Fruit fly (Drosophila melanogaster) whole organism, embryonic: Measurements from ENCODE around the gene CG13634.

ENCODE experiments used
- Adf1 ChIP-seq: fragments of 200-800 bp; sonication (Bioruptor generic); IDR thresholded peaks from 2 replicates; pipeline ENCODE4 v1.3.6; 2022; ENCODE audit warnings: missing biosample characterization, missing genetic modification characterization
- Asciz ChIP-seq: fragments of 200-800 bp; sonication (Bioruptor generic); optimal IDR thresholded peaks from 2 replicates; lab custom pipeline; 2017; ENCODE audit warnings: missing biosample characterization, mild to moderate bottlenecking, missing genetic modification characterization, missing genetic modification reagents
- C15 ChIP-seq: fragments of 200-800 bp; sonication (Bioruptor generic); IDR thresholded peaks from 3 replicates; pipeline ENCODE4 v1.3.6; 2022; ENCODE audit warnings: missing biosample characterization, missing genetic modification characterization
- CG10209 ChIP-seq: fragments of 200-800 bp; sonication (Bioruptor generic); optimal IDR thresholded peaks from 3 replicates; lab custom pipeline; 2017; ENCODE audit warnings: missing biosample characterization, mild to moderate bottlenecking, missing genetic modification characterization, missing genetic modification reagents
- CG10431 ChIP-seq: fragments of 200-800 bp; sonication (Bioruptor generic); optimal IDR thresholded peaks from 3 replicates; lab custom pipeline; 2018; ENCODE audit warnings: missing biosample characterization, mild to moderate bottlenecking, missing genetic modification characterization
- CG11560 ChIP-seq: fragments of 200-800 bp; sonication (Bioruptor generic); IDR thresholded peaks from 3 replicates; pipeline ENCODE4 v1.3.6; 2022; ENCODE audit warnings: missing biosample characterization, missing genetic modification characterization
- CG12659 ChIP-seq: fragments of 200-800 bp; sonication (Bioruptor generic); optimal IDR thresholded peaks from 3 replicates; lab custom pipeline; 2017; ENCODE audit warnings: mild to moderate bottlenecking, missing biosample characterization, missing genetic modification reagents, missing genetic modification characterization
- CG14014 ChIP-seq: fragments of 200-800 bp; sonication (Bioruptor generic); IDR thresholded peaks from 2 replicates; pipeline ENCODE4 v1.3.6; 2022; ENCODE audit warnings: missing biosample characterization, missing genetic modification characterization
- CG15514 ChIP-seq: fragments of 200-800 bp; sonication (Bioruptor generic); optimal IDR thresholded peaks from 3 replicates; lab custom pipeline; 2017; ENCODE audit warnings: missing biosample characterization, missing genetic modification characterization, mild to moderate bottlenecking, moderate library complexity, missing genetic modification reagents
- CG16815 ChIP-seq: fragments of 200-800 bp; sonication (Bioruptor generic); optimal IDR thresholded peaks from 3 replicates; lab custom pipeline; 2017; ENCODE audit warnings: missing biosample characterization, mild to moderate bottlenecking, missing genetic modification characterization
- CG17912 ChIP-seq: fragments of 200-800 bp; sonication (Bioruptor generic); optimal IDR thresholded peaks from 2 replicates; lab custom pipeline; 2018; ENCODE audit warnings: missing biosample characterization, mild to moderate bottlenecking, missing genetic modification characterization
- CG2712 ChIP-seq: fragments of 200-800 bp; optimal IDR thresholded peaks from 3 replicates; lab custom pipeline; 2019; ENCODE audit warnings: missing biosample characterization, mild to moderate bottlenecking, missing genetic modification characterization, moderate library complexity
- CG2875 ChIP-seq: fragments of 200-800 bp; sonication (Bioruptor generic); optimal IDR thresholded peaks from 2 replicates; lab custom pipeline; 2017; ENCODE audit warnings: missing biosample characterization, mild to moderate bottlenecking, missing genetic modification characterization, missing genetic modification reagents
- CG31365 ChIP-seq: fragments of 200-800 bp; sonication (Bioruptor generic); optimal IDR thresholded peaks from 2 replicates; lab custom pipeline; 2018; ENCODE audit warnings: missing biosample characterization, mild to moderate bottlenecking, missing genetic modification characterization
- CG32772 ChIP-seq: fragments of 200-800 bp; sonication (Bioruptor generic); IDR thresholded peaks from 2 replicates; pipeline ENCODE4 v1.3.6; 2022; ENCODE audit warnings: missing biosample characterization, missing genetic modification characterization
- CG3407 ChIP-seq: fragments of 200-800 bp; sonication (Bioruptor generic); optimal IDR thresholded peaks from 2 replicates; lab custom pipeline; 2018; ENCODE audit warnings: missing biosample characterization, mild to moderate bottlenecking, missing genetic modification characterization
- CG4282 ChIP-seq: fragments of 200-800 bp; sonication (Bioruptor generic); optimal IDR thresholded peaks from 2 replicates; lab custom pipeline; 2016; ENCODE audit warnings: missing biosample characterization, missing genetic modification characterization
- CG4730 ChIP-seq: fragments of 200-800 bp; sonication (Bioruptor generic); IDR thresholded peaks from 2 replicates; pipeline ENCODE4 v1.3.6; 2022; ENCODE audit warnings: missing biosample characterization, missing genetic modification characterization
- CG8388 ChIP-seq: fragments of 200-800 bp; sonication (Bioruptor generic); optimal IDR thresholded peaks from 2 replicates; lab custom pipeline; 2019; ENCODE audit warnings: missing biosample characterization, mild to moderate bottlenecking, missing genetic modification characterization, moderate library complexity
- CoRest ChIP-seq: fragments of 200-800 bp; sonication (Bioruptor generic); optimal IDR thresholded peaks from 3 replicates; lab custom pipeline; 2018; ENCODE audit warnings: missing biosample characterization, mild to moderate bottlenecking, missing genetic modification characterization, moderate library complexity
- Dref ChIP-seq: fragments of 200-800 bp; sonication (Bioruptor generic); IDR thresholded peaks from 2 replicates; pipeline ENCODE4 v1.3.6; 2022; ENCODE audit warnings: missing biosample characterization, missing genetic modification characterization
- Eip74EF ChIP-seq, 2 experiments: fragments of 200-800 bp in 1 of 2; fragments of >200 bp in 1 of 2; sonication (Bioruptor generic) in 1 of 2; optimal IDR thresholded peaks; 2 replicates each; lab custom pipeline; 2017 to 2019; ENCODE audit warnings: missing biosample characterization in 2 of 2, missing genetic modification characterization in 2 of 2, mild to moderate bottlenecking in 1 of 2, moderate library complexity in 1 of 2
- Ets65A ChIP-seq: fragments of 200-800 bp; sonication (Bioruptor generic); peaks from one replicate; lab custom pipeline; 2016; ENCODE audit warnings: missing biosample characterization, missing genetic modification characterization
- GATAe ChIP-seq: fragments of 200-800 bp; sonication (Bioruptor generic); conservative IDR thresholded peaks from 2 replicates; pipeline ENCODE4 v1.3.6; 2022; ENCODE audit warnings: missing biosample characterization, missing genetic modification characterization
- H15 ChIP-seq: fragments of 200-800 bp; sonication (Bioruptor generic); IDR thresholded peaks from 3 replicates; pipeline ENCODE4 v1.3.6; 2022; ENCODE audit warnings: missing biosample characterization, missing genetic modification characterization
- HLH3B ChIP-seq: fragments of 200-800 bp; sonication (Bioruptor generic); IDR thresholded peaks from 2 replicates; pipeline ENCODE4 v1.3.6; 2022; ENCODE audit warnings: missing biosample characterization, missing genetic modification characterization
- Max ChIP-seq: fragments of 200-800 bp; sonication (Bioruptor generic); optimal IDR thresholded peaks from 2 replicates; lab custom pipeline; 2016; ENCODE audit warnings: missing biosample characterization, mild to moderate bottlenecking, missing genetic modification characterization
- NfI ChIP-seq: fragments of 200-800 bp; sonication (Bioruptor generic); optimal IDR thresholded peaks from 3 replicates; lab custom pipeline; 2018; ENCODE audit warnings: missing biosample characterization, mild to moderate bottlenecking, missing genetic modification characterization, moderate library complexity
- Side ChIP-seq: fragments of 200-800 bp; sonication (Bioruptor generic); optimal IDR thresholded peaks from 2 replicates; lab custom pipeline; 2016; ENCODE audit warnings: missing biosample characterization, missing genetic modification characterization
- Ssrp ChIP-seq: fragments of 200-800 bp; sonication (Bioruptor generic); optimal IDR thresholded peaks from 2 replicates; lab custom pipeline; 2018; ENCODE audit warnings: missing biosample characterization, mild to moderate bottlenecking, missing genetic modification characterization, moderate library complexity
- Usf ChIP-seq: fragments of 200-800 bp; sonication (Bioruptor generic); optimal IDR thresholded peaks from 2 replicates; lab custom pipeline; 2017; ENCODE audit warnings: missing genotype, missing biosample characterization, missing genetic modification characterization
- ap ChIP-seq: fragments of 200-800 bp; sonication (Bioruptor generic); IDR thresholded peaks from 2 replicates; pipeline ENCODE4 v1.3.6; 2022; ENCODE audit warnings: missing biosample characterization, missing genetic modification characterization
- bbx ChIP-seq: fragments of 200-800 bp; sonication (Bioruptor generic); IDR thresholded peaks from 2 replicates; pipeline ENCODE4 v1.3.6; 2022; ENCODE audit warnings: missing biosample characterization, missing genetic modification characterization; ENCODE audit not compliant: partially characterized antibody
- cas ChIP-seq: fragments of 200-800 bp; sonication (Bioruptor generic); IDR thresholded peaks from 2 replicates; pipeline ENCODE4 v1.3.6; 2022; ENCODE audit warnings: missing biosample characterization, missing genetic modification characterization
- chn ChIP-seq: fragments of 200-800 bp; sonication (Bioruptor generic); optimal IDR thresholded peaks from 2 replicates; lab custom pipeline; 2016; ENCODE audit warnings: missing biosample characterization, missing genetic modification characterization
- disco-r ChIP-seq: fragments of 200-800 bp; sonication (Bioruptor generic); optimal IDR thresholded peaks from 2 replicates; lab custom pipeline; 2016; ENCODE audit warnings: missing biosample characterization, missing genetic modification characterization
- dmrt99B ChIP-seq: fragments of 200-800 bp; sonication (Bioruptor generic); optimal IDR thresholded peaks from 2 replicates; lab custom pipeline; 2018; ENCODE audit warnings: missing biosample characterization, mild to moderate bottlenecking, missing genetic modification characterization, moderate library complexity
- pita ChIP-seq: fragments of 200-800 bp; sonication (Bioruptor generic); optimal IDR thresholded peaks from 2 replicates; lab custom pipeline; 2017; ENCODE audit warnings: missing biosample characterization, mild to moderate bottlenecking, missing genetic modification characterization
- pnt ChIP-seq: fragments of 200-800 bp; sonication (Bioruptor generic); optimal IDR thresholded peaks from 3 replicates; lab custom pipeline; 2016; ENCODE audit warnings: missing biosample characterization, missing genetic modification characterization
- pzg ChIP-seq: fragments of 200-800 bp; sonication (Bioruptor generic); optimal IDR thresholded peaks from 3 replicates; lab custom pipeline; 2018; ENCODE audit warnings: missing biosample characterization, mild to moderate bottlenecking, missing genetic modification characterization, moderate library complexity
- row ChIP-seq: fragments of 200-800 bp; sonication (Bioruptor generic); IDR thresholded peaks from 3 replicates; pipeline ENCODE4 v1.3.6; 2022; ENCODE audit warnings: missing biosample characterization, missing genetic modification characterization
- scrt ChIP-seq: fragments of 200-800 bp; sonication (Bioruptor generic); optimal IDR thresholded peaks from 2 replicates; lab custom pipeline; 2018; ENCODE audit warnings: missing biosample characterization, mild to moderate bottlenecking, missing genetic modification characterization, moderate library complexity
- sens ChIP-seq: fragments of 200-800 bp; sonication (Bioruptor generic); peaks from one replicate; lab custom pipeline; 2016; ENCODE audit warnings: missing biosample characterization, missing genetic modification characterization
- slp2 ChIP-seq: fragments of 200-800 bp; sonication (Bioruptor generic); optimal IDR thresholded peaks from 2 replicates; lab custom pipeline; 2016; ENCODE audit warnings: missing biosample characterization, missing genetic modification characterization
- ssp ChIP-seq: fragments of 200-800 bp; sonication (Bioruptor generic); IDR thresholded peaks from 2 replicates; pipeline ENCODE4 v1.3.6; 2022; ENCODE audit warnings: missing biosample characterization, missing genetic modification characterization
- stwl ChIP-seq: fragments of 200-800 bp; sonication (Bioruptor generic); optimal IDR thresholded peaks from 3 replicates; lab custom pipeline; 2018; ENCODE audit warnings: missing biosample characterization, mild to moderate bottlenecking, missing genetic modification characterization, moderate library complexity
- tap ChIP-seq: fragments of 200-800 bp; optimal IDR thresholded peaks from 3 replicates; lab custom pipeline; 2019; ENCODE audit warnings: missing biosample characterization, mild to moderate bottlenecking, missing genetic modification characterization, moderate library complexity
- vfl ChIP-seq: fragments of 200-800 bp; sonication (Bioruptor generic); optimal IDR thresholded peaks from 2 replicates; lab custom pipeline; 2016; ENCODE audit warnings: missing biosample characterization, missing genetic modification characterization
- yki ChIP-seq: fragments of >200 bp; optimal IDR thresholded peaks from 3 replicates; lab custom pipeline; 2018
- zfh1 ChIP-seq: fragments of 200-800 bp; sonication (Bioruptor generic); IDR thresholded peaks from 3 replicates; pipeline ENCODE4 v1.3.6; 2022; ENCODE audit warnings: missing biosample characterization, missing genetic modification characterization

The CG13634 gene

dm6 chr3R:24810844-24811625 is 21.1 kb upstream of the CG13634 start (continued):
- TF ChIP-seq bbx (GFP tag; lab: Robert Waterston, UW) (no peak), vfl (GFP tag; lab: Kevin White, UChicago) (peak; percentile 75), Ssrp (tag; lab: Kevin White, UChicago) (peak; percentile 79), pzg (peak; percentile 17), pita (GFP tag; lab: Kevin White, UChicago) (no peak), Dref (GFP tag; lab: Robert Waterston, UW) (no peak), CG10209 (GFP tag; lab: Kevin White, UChicago) (peak; percentile 86), CG12659 (GFP tag; lab: Kevin White, UChicago) (peak; percentile 92), yki (no peak), CG8388 (GFP tag; lab: Kevin White, UChicago) (peak; percentile 76), CG15514 (GFP tag; lab: Kevin White, UChicago) (peak; percentile 82), sens (GFP tag; lab: Kevin White, UChicago) (peak; percentile 97), Eip74EF (GFP tag; optimal IDR thresholded peaks at IDR 0.05; lab: Kevin White, UChicago) (peak in 1 of 2 experiments; percentile 81), CG10431 (peak; percentile 54), Asciz (peak; percentile 79), disco-r (peak; percentile 54), Adf1 (GFP tag; lab: Robert Waterston, UW) (peak; percentile 65), C15 (peak; percentile 83), Side (GFP tag; lab: Kevin White, UChicago) (peak; percentile 78), CG2875 (peak; percentile 77), CG3407 (GFP tag; lab: Kevin White, UChicago) (peak; percentile 60), CG17912 (GFP tag; lab: Kevin White, UChicago) (peak; percentile 49), dmrt99B (tag; lab: Kevin White, UChicago) (no peak), CG32772 (GFP tag; lab: Robert Waterston, UW) (peak; percentile 82), GATAe (peak; percentile 41; the same call in 1 of the 2 replicates), Max (GFP tag; lab: Kevin White, UChicago) (peak; percentile 73), scrt (GFP tag; lab: Kevin White, UChicago) (peak; percentile 83), HLH3B (GFP tag; lab: Robert Waterston, UW) (peak; percentile 89), stwl (tag; lab: Kevin White, UChicago) (no peak), tap (tag; lab: Kevin White, UChicago) (peak; percentile 90), Ets65A (GFP tag; lab: Kevin White, UChicago) (peak; percentile 97), zfh1 (peak; percentile 87), slp2 (peak; percentile 78), CG31365 (tag; lab: Kevin White, UChicago) (peak; percentile 74), NfI (GFP tag; lab: Kevin White, UChicago) (peak; percentile 93), Usf (GFP tag; lab: Kevin White, UChicago) (peak; percentile 60), cas (peak; percentile 62), CG11560 (tag; lab: Robert Waterston, UW) (peak; percentile 76; the same call in 2 of the 3 replicates), chn (GFP tag; lab: Kevin White, UChicago) (peak; percentile 75), CG4730 (GFP tag; lab: Robert Waterston, UW) (peak; percentile 85), ap (GFP tag; lab: Robert Waterston, UW) (peak; percentile 79), CG4282 (peak; percentile 57), CoRest (tag; lab: Kevin White, UChicago) (peak; percentile 91), ssp (GFP tag; lab: Robert Waterston, UW) (peak; percentile 70), CG16815 (GFP tag; lab: Kevin White, UChicago) (peak; percentile 60), CG14014 (GFP tag; lab: Robert Waterston, UW) (peak; percentile 93), row (GFP tag; lab: Robert Waterston, UW) (peak; percentile 93), H15 (GFP tag; lab: Robert Waterston, UW) (peak; percentile 86), CG2712 (tag; lab: Kevin White, UChicago) (peak; percentile 86), pnt (GFP tag; lab: Kevin White, UChicago) (peak; percentile 70)
